Worm (Caenorhabditis elegans) whole organism, L1 larva: Measurements from ENCODE around the gene ugt-64.

Experiments used
- C04F5.9 ChIP-seq: sonication (generic microtip); optimal IDR thresholded peaks from 2 replicates; lab custom pipeline; 2016; ENCODE audit warnings: missing genetic modification characterization, missing compliant biosample characterization
- C16A3.4 ChIP-seq: fragments of 150-350 bp; optimal IDR thresholded peaks from 2 replicates; lab custom pipeline; 2014; ENCODE audit warnings: missing biosample characterization, missing genetic modification characterization
- C34B4.2 ChIP-seq: sonication (generic microtip); optimal IDR thresholded peaks from 2 replicates; lab custom pipeline; 2017; ENCODE audit warnings: mild to moderate bottlenecking, missing genetic modification characterization, missing compliant biosample characterization
- Y116A8C.19 ChIP-seq: sonication (generic microtip); optimal IDR thresholded peaks from 2 replicates; lab custom pipeline; 2016; ENCODE audit warnings: missing compliant biosample characterization, missing genetic modification characterization, borderline replicate concordance
- alr-1 ChIP-seq: fragments of 200-800 bp; sonication (Bioruptor generic); optimal IDR thresholded peaks from 2 replicates; lab custom pipeline; 2018; ENCODE audit warnings: borderline replicate concordance, mild to moderate bottlenecking, missing genetic modification characterization, missing compliant biosample characterization
- ama-1 ChIP-seq: fragments of 150-350 bp; optimal IDR thresholded peaks from 2 replicates; lab custom pipeline; 2014
- ceh-88 ChIP-seq: fragments of 200-800 bp; sonication (Bioruptor generic); IDR thresholded peaks from 2 replicates; pipeline ENCODE4 v1.3.6; 2022; ENCODE audit warnings: missing genetic modification characterization, missing compliant biosample characterization
- ceh-90 ChIP-seq: sonication (generic microtip); optimal IDR thresholded peaks from 2 replicates; lab custom pipeline; 2016; ENCODE audit warnings: missing genetic modification characterization, missing compliant biosample characterization
- dpl-1 ChIP-seq, 3 experiments: fragments of 150-350 bp in 2 of 3; sonication (generic microtip) in 1 of 3; optimal IDR thresholded peaks; 2 replicates each; lab custom pipeline; 2014 to 2017; ENCODE audit warnings: missing biosample characterization in 3 of 3, missing genetic modification characterization in 3 of 3, missing genetic modification reagents in 3 of 3
- dsc-1 ChIP-seq: sonication (generic microtip); optimal IDR thresholded peaks from 2 replicates; lab custom pipeline; 2016; ENCODE audit warnings: mild to moderate bottlenecking, missing genetic modification characterization, missing compliant biosample characterization
- efl-1 ChIP-seq, 4 experiments: fragments of 150-350 bp; optimal IDR thresholded peaks in 3 of 4; peaks in 1 of 4; 1 replicate in 1 of 4; 2 replicates in 3 of 4; lab custom pipeline; 2014; ENCODE audit warnings: missing biosample characterization in 2 of 4, missing genetic modification characterization in 2 of 4, missing genetic modification reagents in 2 of 4
- efl-3 ChIP-seq: fragments of 200-800 bp; sonication (Bioruptor generic); optimal IDR thresholded peaks from 2 replicates; lab custom pipeline; 2018; ENCODE audit warnings: mild to moderate bottlenecking, missing genetic modification characterization, missing compliant biosample characterization
- egl-13 ChIP-seq: sonication (generic microtip); optimal IDR thresholded peaks from 2 replicates; lab custom pipeline; 2016; ENCODE audit warnings: missing genotype, missing genetic modification reagents, missing genetic modification characterization, missing compliant biosample characterization
- elt-2 ChIP-seq: sonication (generic microtip); optimal IDR thresholded peaks from 2 replicates; lab custom pipeline; 2016; ENCODE audit warnings: missing genetic modification characterization, mild to moderate bottlenecking, inconsistent platforms, missing compliant biosample characterization, missing genetic modification reagents
- fkh-10 ChIP-seq: sonication (generic microtip); optimal IDR thresholded peaks from 2 replicates; lab custom pipeline; 2017; ENCODE audit warnings: missing biosample characterization, missing genetic modification reagents, missing genetic modification characterization
- fkh-4 ChIP-seq: sonication (generic microtip); optimal IDR thresholded peaks from 2 replicates; lab custom pipeline; 2016; ENCODE audit warnings: missing compliant biosample characterization, missing genetic modification characterization, borderline replicate concordance
- fkh-8 ChIP-seq: sonication (generic microtip); optimal IDR thresholded peaks from 2 replicates; lab custom pipeline; 2016; ENCODE audit warnings: mild to moderate bottlenecking, missing genetic modification characterization, missing compliant biosample characterization
- fos-1 ChIP-seq: fragments of 150-350 bp; optimal IDR thresholded peaks from 2 replicates; lab custom pipeline; 2014; ENCODE audit warnings: missing biosample characterization, missing genetic modification characterization
- grh-1 ChIP-seq: fragments of 200-800 bp; sonication (Bioruptor generic); IDR thresholded peaks from 2 replicates; pipeline ENCODE4 v1.3.6; 2022; ENCODE audit warnings: missing genetic modification reagents, missing genetic modification characterization, missing compliant biosample characterization
- hlh-17 ChIP-seq: fragments of 200-800 bp; sonication (Bioruptor generic); optimal IDR thresholded peaks from 2 replicates; lab custom pipeline; 2018; ENCODE audit warnings: missing genetic modification characterization, mild to moderate bottlenecking, missing compliant biosample characterization, moderate library complexity, borderline replicate concordance
- hlh-4 ChIP-seq: sonication (generic microtip); optimal IDR thresholded peaks from 2 replicates; lab custom pipeline; 2016; ENCODE audit warnings: mild to moderate bottlenecking, missing genetic modification characterization, missing compliant biosample characterization
- hpl-2 ChIP-seq: fragments of 150-350 bp; optimal IDR thresholded peaks from 2 replicates; lab custom pipeline; 2014; ENCODE audit warnings: missing biosample characterization, missing genetic modification reagents, missing genetic modification characterization
- irx-1 ChIP-seq: sonication (generic microtip); optimal IDR thresholded peaks from 2 replicates; lab custom pipeline; 2016; ENCODE audit warnings: missing genetic modification characterization, missing compliant biosample characterization
- jun-1 ChIP-seq: fragments of 150-350 bp; optimal IDR thresholded peaks from 2 replicates; lab custom pipeline; 2014; ENCODE audit warnings: missing biosample characterization, missing genetic modification reagents, missing genetic modification characterization
- lin-13 ChIP-seq: fragments of 150-350 bp; optimal IDR thresholded peaks from 2 replicates; lab custom pipeline; 2014; ENCODE audit warnings: missing biosample characterization, missing genetic modification reagents, missing genetic modification characterization
- lir-3 ChIP-seq: sonication (generic microtip); optimal IDR thresholded peaks from 2 replicates; lab custom pipeline; 2016; ENCODE audit warnings: mild to moderate bottlenecking, missing genetic modification characterization, moderate library complexity, missing compliant biosample characterization; ENCODE audit not compliant: poor library complexity
- lsy-2 ChIP-seq, 2 experiments: fragments of 150-350 bp; optimal IDR thresholded peaks; 2 replicates each; lab custom pipeline; 2014; ENCODE audit warnings: missing biosample characterization in 2 of 2, missing genetic modification characterization in 2 of 2
- mab-9 ChIP-seq: fragments of 200-800 bp; sonication (Bioruptor generic); IDR thresholded peaks from 2 replicates; pipeline ENCODE4 v1.3.6; 2022; ENCODE audit warnings: missing genetic modification reagents, missing genetic modification characterization, missing compliant biosample characterization
- mdl-1 ChIP-seq, 2 experiments: fragments of 150-350 bp; optimal IDR thresholded peaks; 2 replicates each; lab custom pipeline; 2014 to 2017; ENCODE audit warnings: missing biosample characterization in 2 of 2, missing genetic modification characterization in 2 of 2, inconsistent platforms in 1 of 2
- mep-1 ChIP-seq: fragments of 150-350 bp; optimal IDR thresholded peaks from 2 replicates; lab custom pipeline; 2014; ENCODE audit warnings: missing biosample characterization, missing genetic modification characterization
- nhr-11 ChIP-seq: fragments of 150-350 bp; optimal IDR thresholded peaks from 2 replicates; lab custom pipeline; 2014; ENCODE audit warnings: missing biosample characterization, missing genetic modification characterization
- nhr-12 ChIP-seq: sonication (generic microtip); optimal IDR thresholded peaks from 2 replicates; lab custom pipeline; 2017; ENCODE audit warnings: missing biosample characterization, missing genetic modification characterization
- nhr-28 ChIP-seq: fragments of 150-350 bp; optimal IDR thresholded peaks from 2 replicates; lab custom pipeline; 2014; ENCODE audit warnings: missing biosample characterization, missing genetic modification characterization
- nhr-76 ChIP-seq: sonication (generic microtip); optimal IDR thresholded peaks from 2 replicates; lab custom pipeline; 2017; ENCODE audit warnings: missing biosample characterization, missing genetic modification characterization
- nhr-84 ChIP-seq: sonication (generic microtip); optimal IDR thresholded peaks from 2 replicates; lab custom pipeline; 2017; ENCODE audit warnings: missing biosample characterization, missing genetic modification characterization
- nhr-90 ChIP-seq: sonication (generic microtip); optimal IDR thresholded peaks from 2 replicates; lab custom pipeline; 2016; ENCODE audit warnings: mild to moderate bottlenecking, missing genetic modification characterization, missing compliant biosample characterization; ENCODE audit not compliant: poor library complexity
- pag-3 ChIP-seq: sonication (generic microtip); optimal IDR thresholded peaks from 2 replicates; lab custom pipeline; 2017; ENCODE audit warnings: missing genetic modification characterization, mild to moderate bottlenecking, missing compliant biosample characterization, antibody characterized with exemption, borderline replicate concordance; ENCODE audit not compliant: insufficient read depth
- pqm-1 ChIP-seq: sonication (generic microtip); optimal IDR thresholded peaks from 3 replicates; lab custom pipeline; 2017; ENCODE audit warnings: missing biosample characterization, missing genetic modification characterization
- rnt-1 ChIP-seq: sonication (generic microtip); optimal IDR thresholded peaks from 2 replicates; lab custom pipeline; 2016; ENCODE audit warnings: mild to moderate bottlenecking, missing genetic modification characterization, moderate library complexity, missing compliant biosample characterization
- snu-23 ChIP-seq: sonication (generic microtip); optimal IDR thresholded peaks from 2 replicates; lab custom pipeline; 2016; ENCODE audit warnings: missing genetic modification characterization, missing compliant biosample characterization
- sptf-1 ChIP-seq: fragments of 150-350 bp; optimal IDR thresholded peaks from 2 replicates; lab custom pipeline; 2014; ENCODE audit warnings: missing biosample characterization, missing genetic modification characterization
- sup-37 ChIP-seq: fragments of 200-800 bp; sonication (Bioruptor generic); optimal IDR thresholded peaks from 2 replicates; lab custom pipeline; 2018; ENCODE audit warnings: mild to moderate bottlenecking, missing genetic modification characterization, missing compliant biosample characterization
- tbx-2 ChIP-seq: sonication (generic microtip); optimal IDR thresholded peaks from 2 replicates; lab custom pipeline; 2016; ENCODE audit warnings: missing genetic modification characterization, missing compliant biosample characterization
- tlp-1 ChIP-seq: fragments of 150-350 bp; optimal IDR thresholded peaks from 2 replicates; lab custom pipeline; 2014; ENCODE audit warnings: missing biosample characterization, missing genetic modification characterization
- unc-130 ChIP-seq: fragments of 150-350 bp; optimal IDR thresholded peaks from 2 replicates; lab custom pipeline; 2017; ENCODE audit warnings: missing biosample characterization, missing genetic modification characterization, inconsistent platforms
- unc-30 ChIP-seq: sonication (generic microtip); optimal IDR thresholded peaks from 2 replicates; lab custom pipeline; 2017; ENCODE audit warnings: missing biosample characterization, missing genetic modification characterization
- unc-62 ChIP-seq: fragments of 150-350 bp; optimal IDR thresholded peaks from 2 replicates; lab custom pipeline; 2014; ENCODE audit warnings: missing biosample characterization, missing genetic modification reagents, missing genetic modification characterization
- unc-86 ChIP-seq: sonication (generic microtip); optimal IDR thresholded peaks from 2 replicates; lab custom pipeline; 2016; ENCODE audit warnings: missing genetic modification characterization, missing compliant biosample characterization
- unc-98 ChIP-seq: fragments of 200-800 bp; sonication (Bioruptor generic); IDR thresholded peaks from 2 replicates; pipeline ENCODE4 v1.3.6; 2022; ENCODE audit warnings: missing genetic modification characterization, missing compliant biosample characterization
- vab-15 ChIP-seq: sonication (generic microtip); optimal IDR thresholded peaks from 2 replicates; lab custom pipeline; 2017; ENCODE audit warnings: missing genotype, mild to moderate bottlenecking, missing genetic modification characterization, missing compliant biosample characterization
- xbp-1 ChIP-seq: sonication (generic microtip); optimal IDR thresholded peaks from 2 replicates; lab custom pipeline; 2016; ENCODE audit warnings: missing genetic modification characterization, missing compliant biosample characterization
- ztf-11 ChIP-seq, 2 experiments: sonication (generic microtip); optimal IDR thresholded peaks; 2 replicates each; lab custom pipeline; 2016 to 2017; ENCODE audit warnings: missing genetic modification characterization in 2 of 2, missing biosample characterization in 1 of 2, missing compliant biosample characterization in 1 of 2
- ztf-4 ChIP-seq: fragments of 150-350 bp; optimal IDR thresholded peaks from 2 replicates; lab custom pipeline; 2014; ENCODE audit warnings: missing biosample characterization, missing genetic modification characterization

ugt-64 gene

DNA sequence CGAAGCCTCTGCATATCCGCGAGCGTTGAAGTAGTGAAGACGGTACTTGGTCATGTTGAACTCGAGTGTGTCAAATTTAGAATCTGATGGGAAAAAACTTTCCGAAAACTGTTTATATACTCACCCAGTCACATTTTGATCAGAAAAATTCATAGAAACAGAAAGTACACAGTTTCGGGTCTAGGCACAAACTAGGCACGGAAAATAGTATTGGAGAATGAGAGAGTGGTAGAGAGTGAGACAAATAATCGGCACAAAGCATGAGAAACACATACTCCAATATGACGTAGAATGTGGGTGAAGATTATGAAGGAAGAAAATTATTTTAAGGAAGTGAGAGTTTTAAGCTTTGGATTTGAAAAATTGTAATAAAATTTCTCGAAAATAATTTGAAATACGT, 37.7 kb downstream of the ugt-64 start, which contains the start of gene gst-33 (continued):
- TF ChIP-seq unc-130 (tag; lab: Kevin White, UChicago) (no peak), sptf-1 (tag; lab: Kevin White, UChicago) (no peak), sup-37 (no peak), fkh-4 (tag; lab: Kevin White, UChicago) (no peak), ztf-4 (tag; lab: Kevin White, UChicago) (no peak), ama-1 (lab: Kevin White, UChicago) (no peak), lin-13 (no peak), fos-1 (tag; lab: Kevin White, UChicago) (no peak), grh-1 (GFP tag; lab: Robert Waterston, UW) (no peak), vab-15 (tag; lab: Kevin White, UChicago) (no peak), hpl-2 (GFP tag; lab: Kevin White, UChicago) (no peak), nhr-90 (tag; lab: Kevin White, UChicago) (peak; percentile 40), C34B4.2 (tag; lab: Kevin White, UChicago) (no peak), elt-2 (tag; lab: Kevin White, UChicago) (peak; percentile 69), unc-62 (GFP tag; lab: Kevin White, UChicago) (no peak), ceh-90 (tag; lab: Kevin White, UChicago) (no peak), jun-1 (tag; lab: Kevin White, UChicago) (no peak), nhr-76 (tag; lab: Kevin White, UChicago) (no peak), lir-3 (no peak), ztf-11 (tag; optimal IDR thresholded peaks at IDR 0.05; lab: Kevin White, UChicago) (no peak), C16A3.4 (tag; lab: Kevin White, UChicago) (no peak), ceh-88 (GFP tag; lab: Robert Waterston, UW) (no peak), nhr-11 (tag; lab: Kevin White, UChicago) (no peak), efl-3 (GFP tag; lab: Kevin White, UChicago) (no peak), hlh-4 (tag; lab: Kevin White, UChicago) (no peak), tlp-1 (no peak), irx-1 (tag; lab: Kevin White, UChicago) (no peak), fkh-10 (GFP tag; lab: Kevin White, UChicago) (no peak), egl-13 (tag; lab: Kevin White, UChicago) (no peak), fkh-8 (no peak), pqm-1 (no peak), mep-1 (tag; lab: Kevin White, UChicago) (no peak), efl-1 (optimal IDR thresholded peaks at IDR 0.05; lab: Kevin White, UChicago) (peak; percentile 20 to 33), efl-1 (GFP tag; optimal IDR thresholded peaks at IDR 0.05 in 1 of 2; lab: Kevin White, UChicago) (peak in 1 of 2 experiments; percentile 85), unc-98 (GFP tag; lab: Robert Waterston, UW) (no peak), dsc-1 (tag; lab: Kevin White, UChicago) (no peak), hlh-17 (no peak), unc-86 (tag; lab: Kevin White, UChicago) (no peak), nhr-84 (tag; lab: Kevin White, UChicago) (no peak), mdl-1 (tag; optimal IDR thresholded peaks at IDR 0.05; lab: Kevin White, UChicago) (peak in 1 of 2 experiments; percentile 28), lsy-2 (tag; optimal IDR thresholded peaks at IDR 0.05; lab: Kevin White, UChicago) (no peak), nhr-12 (tag; lab: Kevin White, UChicago) (no peak), nhr-28 (tag; lab: Kevin White, UChicago) (no peak), pag-3 (tag; lab: Kevin White, UChicago) (no peak), mab-9 (GFP tag; lab: Robert Waterston, UW) (no peak), alr-1 (tag; lab: Kevin White, UChicago) (no peak), rnt-1 (no peak), dpl-1 (GFP tag; optimal IDR thresholded peaks at IDR 0.05; lab: Kevin White, UChicago) (peak in 1 of 3 experiments; percentile 9), C04F5.9 (tag; lab: Kevin White, UChicago) (no peak), xbp-1 (no peak), unc-30 (no peak), tbx-2 (no peak), snu-23 (peak; percentile 51), Y116A8C.19 (tag; lab: Kevin White, UChicago) (no peak)
